Worm (Caenorhabditis elegans) whole organism, midembryonic: ENCODE data around the gene tiar-2.

ENCODE experiments used
- T22C8.4 ChIP-seq: fragments of 200-800 bp; sonication (Bioruptor generic); IDR thresholded peaks from 2 replicates; pipeline ENCODE4 v1.3.6; 2022; ENCODE audit warnings: missing genetic modification characterization, missing compliant biosample characterization
- cog-1 ChIP-seq: sonication (generic microtip); optimal IDR thresholded peaks from 2 replicates; lab custom pipeline; 2016; ENCODE audit warnings: missing genetic modification characterization, missing compliant biosample characterization
- flt-1 ChIP-seq: fragments of 200-800 bp; sonication (Bioruptor generic); IDR thresholded peaks from 2 replicates; pipeline ENCODE4 v1.3.6; 2022; ENCODE audit warnings: missing genetic modification characterization, missing compliant biosample characterization
- klf-2 ChIP-seq: fragments of 200-800 bp; sonication (Bioruptor generic); conservative IDR thresholded peaks from 2 replicates; pipeline ENCODE4 v1.3.6; 2022; ENCODE audit warnings: missing genetic modification reagents, missing genetic modification characterization, missing compliant biosample characterization
- med-1 ChIP-seq: sonication (generic microtip); optimal IDR thresholded peaks from 2 replicates; lab custom pipeline; 2017; ENCODE audit warnings: missing genetic modification characterization, mild to moderate bottlenecking, missing compliant biosample characterization, antibody characterized with exemption, missing genetic modification reagents; ENCODE audit not compliant: insufficient read depth
- ref-1 ChIP-seq: fragments of 200-800 bp; sonication (Bioruptor generic); conservative IDR thresholded peaks from 2 replicates; pipeline ENCODE4 v1.3.6; 2022; ENCODE audit warnings: missing genetic modification reagents, missing genetic modification characterization, missing compliant biosample characterization
- tab-1 ChIP-seq: fragments of 200-800 bp; sonication (Bioruptor generic); IDR thresholded peaks from 2 replicates; pipeline ENCODE4 v1.3.6; 2022; ENCODE audit warnings: missing genetic modification characterization, missing compliant biosample characterization
- ztf-23 ChIP-seq: fragments of 200-800 bp; sonication (Bioruptor generic); IDR thresholded peaks from 2 replicates; pipeline ENCODE4 v1.3.6; 2022; ENCODE audit warnings: missing genetic modification reagents, missing genetic modification characterization, missing compliant biosample characterization
- ztf-29 ChIP-seq: fragments of 200-800 bp; sonication (Bioruptor generic); IDR thresholded peaks from 2 replicates; pipeline ENCODE4 v1.3.6; 2022; ENCODE audit warnings: missing genetic modification reagents, missing genetic modification characterization, missing compliant biosample characterization

DNA sequence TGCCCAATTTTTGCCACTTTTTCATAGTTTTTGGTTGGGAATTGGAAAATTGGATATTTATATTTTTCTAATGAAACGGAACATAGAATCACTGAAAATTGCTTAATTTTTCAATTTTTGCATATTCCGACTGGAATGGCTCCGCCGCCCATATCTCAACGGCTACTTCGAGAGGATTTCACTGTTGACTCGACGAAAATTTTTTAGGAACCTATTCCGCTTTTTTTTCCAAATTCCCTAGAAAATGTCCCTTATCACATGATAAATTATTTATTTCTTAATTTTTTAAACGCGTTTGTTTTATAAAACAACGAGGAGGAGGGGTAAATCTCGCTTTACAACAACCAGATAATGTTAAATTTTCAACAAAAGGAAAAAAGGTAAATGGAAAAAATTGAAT is 41.8 kb upstream of the tiar-2 start:
- no peak for TF ChIP-seq med-1 (GFP tag; lab: Kevin White, UChicago)
- TF ChIP-seq ref-1 (GFP tag; lab: Robert Waterston, UW): no peak
- no peak for TF ChIP-seq klf-2 (GFP tag; lab: Robert Waterston, UW)
- TF ChIP-seq ztf-23 (GFP tag; lab: Robert Waterston, UW): no peak
- TF ChIP-seq ztf-29 (GFP tag; lab: Robert Waterston, UW): no peak
- TF ChIP-seq flt-1 (GFP tag; lab: Robert Waterston, UW): no peak
- no peak for TF ChIP-seq cog-1 (tag; lab: Kevin White, UChicago)
- TF ChIP-seq tab-1 (GFP tag; lab: Robert Waterston, UW): no peak
- TF ChIP-seq T22C8.4: no peak
